Worm (Caenorhabditis elegans) whole organism, L2 larva: ENCODE data around the gene C15H9.4.
A peak's percentile ranks its signal among the peaks of the same experiment; 100 is the strongest.

Experiments used
- C34F6.9 ChIP-seq: fragments of 150-350 bp; optimal IDR thresholded peaks from 2 replicates; lab custom pipeline; 2014; ENCODE audit warnings: missing biosample characterization, missing genetic modification characterization
- F13H6.1 ChIP-seq: sonication (generic microtip); optimal IDR thresholded peaks from 2 replicates; lab custom pipeline; 2016; ENCODE audit warnings: missing genetic modification characterization, missing compliant biosample characterization
- R02D3.7 ChIP-seq: fragments of 150-350 bp; optimal IDR thresholded peaks from 2 replicates; lab custom pipeline; 2014; ENCODE audit warnings: missing biosample characterization, missing genetic modification characterization
- Y55F3AM.14 ChIP-seq: fragments of 200-800 bp; sonication (Bioruptor generic); optimal IDR thresholded peaks from 2 replicates; lab custom pipeline; 2018; ENCODE audit warnings: mild to moderate bottlenecking, missing genetic modification characterization, missing compliant biosample characterization
- ZK546.5 ChIP-seq: sonication (generic microtip); optimal IDR thresholded peaks from 2 replicates; lab custom pipeline; 2017; ENCODE audit warnings: missing biosample characterization, missing genetic modification characterization
- aly-2 ChIP-seq: fragments of 150-350 bp; optimal IDR thresholded peaks from 2 replicates; lab custom pipeline; 2014; ENCODE audit warnings: missing biosample characterization, missing genetic modification characterization
- ama-1 ChIP-seq: fragments of 150-350 bp; optimal IDR thresholded peaks from 2 replicates; lab custom pipeline; 2018; ENCODE audit warnings: inconsistent platforms
- blmp-1 ChIP-seq: sonication (generic microtip); optimal IDR thresholded peaks from 2 replicates; lab custom pipeline; 2017; ENCODE audit warnings: missing genetic modification characterization, mild to moderate bottlenecking, missing compliant biosample characterization, antibody characterized with exemption, moderate library complexity; ENCODE audit not compliant: insufficient read depth
- ceh-16 ChIP-seq: fragments of 150-350 bp; optimal IDR thresholded peaks from 2 replicates; lab custom pipeline; 2014; ENCODE audit warnings: missing biosample characterization, missing genetic modification characterization
- ceh-82 ChIP-seq: fragments of 150-350 bp; optimal IDR thresholded peaks from 2 replicates; lab custom pipeline; 2014; ENCODE audit warnings: missing biosample characterization, missing genetic modification characterization
- crh-2 ChIP-seq: sonication (generic microtip); optimal IDR thresholded peaks from 2 replicates; lab custom pipeline; 2017; ENCODE audit warnings: missing biosample characterization, missing genetic modification characterization
- dmd-4 ChIP-seq: sonication (generic microtip); optimal IDR thresholded peaks from 2 replicates; lab custom pipeline; 2017; ENCODE audit warnings: missing biosample characterization, missing genetic modification characterization
- elt-3 ChIP-seq: sonication (generic microtip); optimal IDR thresholded peaks from 2 replicates; lab custom pipeline; 2017; ENCODE audit warnings: missing biosample characterization, missing genetic modification characterization
- fos-1 ChIP-seq: fragments of 150-350 bp; optimal IDR thresholded peaks from 2 replicates; lab custom pipeline; 2014; ENCODE audit warnings: missing biosample characterization, missing genetic modification characterization
- lin-11 ChIP-seq: fragments of 150-350 bp; sonication (generic microtip); optimal IDR thresholded peaks from 2 replicates; lab custom pipeline; 2014; ENCODE audit warnings: missing biosample characterization, missing genetic modification characterization, inconsistent platforms, mixed read lengths
- lin-13 ChIP-seq: fragments of 150-350 bp; optimal IDR thresholded peaks from 2 replicates; lab custom pipeline; 2014; ENCODE audit warnings: missing biosample characterization, missing genetic modification reagents, missing genetic modification characterization
- lin-39 ChIP-seq: fragments of 150-350 bp; optimal IDR thresholded peaks from 2 replicates; lab custom pipeline; 2014; ENCODE audit warnings: missing biosample characterization, missing genetic modification reagents, missing genetic modification characterization
- lsy-2 ChIP-seq, 2 experiments: fragments of 150-350 bp in 1 of 2; sonication (generic microtip) in 1 of 2; optimal IDR thresholded peaks; 2 replicates each; lab custom pipeline; 2014 to 2017; ENCODE audit warnings: missing biosample characterization in 2 of 2, missing genetic modification characterization in 2 of 2
- mab-5 ChIP-seq: fragments of 150-350 bp; optimal IDR thresholded peaks from 2 replicates; lab custom pipeline; 2014; ENCODE audit warnings: missing biosample characterization, missing genetic modification characterization
- mbf-1 ChIP-seq: sonication (generic microtip); optimal IDR thresholded peaks from 2 replicates; lab custom pipeline; 2017; ENCODE audit warnings: missing biosample characterization, missing genetic modification characterization
- mdl-1 ChIP-seq, 2 experiments: fragments of 150-350 bp in 1 of 2; sonication (generic microtip) in 1 of 2; optimal IDR thresholded peaks; 2 replicates each; lab custom pipeline; 2017; ENCODE audit warnings: missing biosample characterization in 2 of 2, missing genetic modification characterization in 2 of 2
- nhr-11 ChIP-seq: fragments of 150-350 bp; optimal IDR thresholded peaks from 2 replicates; lab custom pipeline; 2014; ENCODE audit warnings: missing biosample characterization, missing genetic modification characterization
- nhr-12 ChIP-seq: fragments of 150-350 bp; optimal IDR thresholded peaks from 2 replicates; lab custom pipeline; 2014; ENCODE audit warnings: missing biosample characterization, missing genetic modification characterization
- nhr-21 ChIP-seq: fragments of 150-350 bp; optimal IDR thresholded peaks from 2 replicates; lab custom pipeline; 2014; ENCODE audit warnings: missing biosample characterization, missing genetic modification characterization
- nhr-237 ChIP-seq: fragments of 150-350 bp; optimal IDR thresholded peaks from 2 replicates; lab custom pipeline; 2014; ENCODE audit warnings: missing biosample characterization, missing genetic modification characterization
- nhr-25 ChIP-seq: fragments of 150-350 bp; sonication (generic microtip); optimal IDR thresholded peaks from 3 replicates; lab custom pipeline; 2014; ENCODE audit warnings: missing biosample characterization, missing genetic modification characterization
- nhr-6 ChIP-seq: fragments of 150-350 bp; optimal IDR thresholded peaks from 2 replicates; lab custom pipeline; 2014; ENCODE audit warnings: missing biosample characterization, missing genetic modification characterization
- nhr-77 ChIP-seq: fragments of 150-350 bp; optimal IDR thresholded peaks from 2 replicates; lab custom pipeline; 2014; ENCODE audit warnings: missing biosample characterization, missing genetic modification characterization
- peb-1 ChIP-seq: fragments of 150-350 bp; optimal IDR thresholded peaks from 2 replicates; lab custom pipeline; 2014; ENCODE audit warnings: missing biosample characterization, missing genetic modification characterization
- sem-4 ChIP-seq: fragments of 150-350 bp; optimal IDR thresholded peaks from 2 replicates; lab custom pipeline; 2014; ENCODE audit warnings: missing biosample characterization, missing genetic modification reagents, missing genetic modification characterization
- sma-9 ChIP-seq, 2 experiments: fragments of 150-350 bp in 1 of 2; sonication (generic microtip) in 1 of 2; optimal IDR thresholded peaks; 2 replicates each; lab custom pipeline; 2014 to 2016; ENCODE audit warnings: missing genetic modification characterization in 2 of 2, mild to moderate bottlenecking in 1 of 2, missing biosample characterization in 1 of 2, missing compliant biosample characterization in 1 of 2, missing genetic modification reagents in 1 of 2, moderate library complexity in 1 of 2
- snpc-4 ChIP-seq: fragments of 150-350 bp; optimal IDR thresholded peaks from 2 replicates; lab custom pipeline; 2014; ENCODE audit warnings: missing biosample characterization, missing genetic modification characterization
- unc-39 ChIP-seq: fragments of 150-350 bp; optimal IDR thresholded peaks from 2 replicates; lab custom pipeline; 2014; ENCODE audit warnings: missing biosample characterization, missing genetic modification characterization
- unc-55 ChIP-seq: fragments of 150-350 bp; sonication (generic microtip); optimal IDR thresholded peaks from 3 replicates; lab custom pipeline; 2014; ENCODE audit warnings: missing biosample characterization, missing genetic modification reagents, missing genetic modification characterization
- unc-62 ChIP-seq: fragments of 150-350 bp; optimal IDR thresholded peaks from 2 replicates; lab custom pipeline; 2014; ENCODE audit warnings: missing biosample characterization, missing genetic modification reagents, missing genetic modification characterization
- zag-1 ChIP-seq: fragments of 150-350 bp; optimal IDR thresholded peaks from 2 replicates; lab custom pipeline; 2014; ENCODE audit warnings: missing biosample characterization, missing genetic modification characterization
- ztf-1 ChIP-seq: fragments of 200-800 bp; sonication (Bioruptor generic); conservative IDR thresholded peaks from 2 replicates; pipeline ENCODE4 v1.3.6; 2022; ENCODE audit warnings: missing genetic modification characterization, missing compliant biosample characterization
- ztf-4 ChIP-seq: fragments of 150-350 bp; optimal IDR thresholded peaks from 2 replicates; lab custom pipeline; 2014; ENCODE audit warnings: missing biosample characterization, missing genetic modification characterization

Gene C15H9.4

DNA sequence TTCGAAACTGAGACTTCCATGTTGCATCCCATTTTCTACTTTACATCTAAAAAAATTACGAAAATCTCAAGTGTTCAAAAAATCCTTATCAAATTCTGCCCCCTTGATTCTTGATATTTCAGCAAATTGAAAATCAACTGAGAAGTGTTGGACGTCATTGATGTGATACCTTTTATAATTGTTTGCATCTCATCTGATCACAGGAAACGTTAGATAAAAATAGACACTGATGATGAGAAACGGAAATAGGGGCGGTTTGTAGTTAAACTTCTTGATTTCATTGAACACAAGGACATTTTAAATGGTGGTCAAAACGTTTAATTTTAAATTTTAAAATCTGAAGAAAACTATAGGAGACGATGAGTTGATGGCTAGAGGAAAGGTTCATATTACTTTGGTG is 31.3 kb downstream of the C15H9.4 start:
- TF ChIP-seq sma-9 (GFP tag; optimal IDR thresholded peaks at IDR 0.05; lab: Kevin White, UChicago), result peak; percentile 10
- TF ChIP-seq sma-9 (tag; optimal IDR thresholded peaks at IDR 0.05; lab: Kevin White, UChicago), result no peak
- no peak for TF ChIP-seq unc-55
- TF ChIP-seq, all 48 proteins: peak for 1

DNA sequence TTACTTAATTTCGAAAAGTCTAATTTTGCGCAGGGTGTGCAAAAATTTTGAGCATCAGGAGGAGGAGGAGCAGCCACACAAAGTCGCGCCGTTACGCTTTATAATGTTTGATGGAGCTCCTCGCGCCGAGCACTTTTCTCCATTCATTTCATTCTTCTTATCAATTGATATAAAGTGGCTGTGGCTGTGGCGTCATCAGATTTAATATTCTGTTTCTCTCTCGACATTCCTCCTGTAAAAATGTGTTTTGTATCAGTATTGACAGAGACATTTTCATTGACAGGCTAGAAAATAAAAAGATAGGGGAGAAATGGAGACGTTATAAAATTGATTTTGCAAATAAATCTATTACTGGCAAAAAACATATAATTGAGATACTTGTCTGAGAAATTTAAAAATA is 31.8 kb downstream of the C15H9.4 start:
- TF ChIP-seq unc-55, result no peak
- peak; percentile 29 for TF ChIP-seq sma-9 (GFP tag; optimal IDR thresholded peaks at IDR 0.05; lab: Kevin White, UChicago)
- TF ChIP-seq sma-9 (tag; optimal IDR thresholded peaks at IDR 0.05; lab: Kevin White, UChicago), result no peak
- TF ChIP-seq F13H6.1 (tag; lab: Kevin White, UChicago), result peak; percentile 27
- no peak for TF ChIP-seq lin-11 (tag; lab: Kevin White, UChicago)
- TF ChIP-seq fos-1 (tag; lab: Kevin White, UChicago), result peak; percentile 62
- TF ChIP-seq crh-2 (tag; lab: Kevin White, UChicago), result peak; percentile 55

DNA sequence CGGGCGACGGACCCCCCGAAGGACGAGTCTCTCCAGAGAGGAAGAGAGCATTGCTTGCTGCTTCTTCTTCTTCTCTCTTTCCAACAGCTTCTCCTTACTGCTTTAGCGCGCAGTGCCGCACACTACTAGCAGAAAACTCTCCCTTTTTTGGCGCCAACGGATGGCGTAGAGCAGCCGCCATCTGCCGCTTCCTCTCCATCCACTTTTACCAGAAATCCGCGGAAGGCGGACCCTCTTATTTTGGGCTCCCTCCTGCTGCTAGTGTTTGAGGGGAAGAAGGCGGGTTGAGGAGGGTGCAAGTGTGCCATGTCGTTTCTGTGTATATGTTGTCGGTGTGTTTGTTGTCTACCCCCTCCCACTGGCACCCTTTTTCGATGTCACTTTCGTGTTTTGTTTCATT is 37.0 kb downstream of the C15H9.4 start:
- peak in 1 of 2 experiments; percentile 6 for TF ChIP-seq mdl-1 (tag; optimal IDR thresholded peaks at IDR 0.05; lab: Kevin White, UChicago)
- no peak for TF ChIP-seq nhr-12 (tag; lab: Kevin White, UChicago)
- TF ChIP-seq unc-55, result peak; percentile 38
- peak; percentile 1 for TF ChIP-seq lin-13 (GFP tag; lab: Kevin White, UChicago)
- TF ChIP-seq nhr-77, result no peak
- TF ChIP-seq crh-2 (tag; lab: Kevin White, UChicago), result peak; percentile 8
- no peak for TF ChIP-seq ceh-82 (tag; lab: Kevin White, UChicago)
- peak; percentile 59 for TF ChIP-seq F13H6.1 (tag; lab: Kevin White, UChicago)
- peak; percentile 7 for TF ChIP-seq mab-5 (tag; lab: Kevin White, UChicago)
- peak; percentile 58 for TF ChIP-seq Y55F3AM.14 (GFP tag; lab: Kevin White, UChicago)
- peak; percentile 64 for TF ChIP-seq zag-1 (tag; lab: Kevin White, UChicago)
- TF ChIP-seq, all 48 proteins: peak for 8

DNA sequence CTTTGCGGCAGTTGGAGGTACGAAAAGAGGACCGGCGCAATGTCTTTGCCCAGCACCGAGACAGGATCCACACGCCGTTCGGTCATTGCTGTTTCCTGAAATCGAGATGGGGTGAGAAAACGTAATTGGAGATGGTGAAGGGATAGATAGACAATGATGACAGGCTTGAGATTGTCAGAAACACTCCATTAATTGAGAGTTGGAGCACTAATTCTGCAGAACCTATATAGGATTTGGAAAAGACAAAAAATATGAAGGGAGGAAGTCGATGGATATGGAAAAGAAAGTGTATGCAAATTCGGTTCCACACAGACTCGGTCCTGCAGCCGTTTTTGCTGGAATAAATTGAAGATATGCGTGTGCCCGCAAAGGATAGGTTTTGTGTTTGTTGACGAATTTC is 40.8 kb downstream of the C15H9.4 start, which contains the start of gene Y72A10A.1:
Gene Y72A10A.1, minus strand, starts transcription at position 101 of the 400 bp plus-strand sequence.
- TF ChIP-seq aly-2 (tag; lab: Kevin White, UChicago) (no peak), C34F6.9 (no peak), mbf-1 (tag; lab: Kevin White, UChicago) (no peak), snpc-4 (tag; lab: Kevin White, UChicago) (no peak), nhr-237 (tag; lab: Kevin White, UChicago) (no peak), unc-55 (no peak), elt-3 (tag; lab: Kevin White, UChicago) (no peak), nhr-12 (tag; lab: Kevin White, UChicago) (no peak), ZK546.5 (no peak), dmd-4 (tag; lab: Kevin White, UChicago) (no peak), lsy-2 (tag; optimal IDR thresholded peaks at IDR 0.05; lab: Kevin White, UChicago) (no peak), nhr-77 (no peak), ztf-1 (no peak), nhr-11 (tag; lab: Kevin White, UChicago) (no peak), nhr-21 (tag; lab: Kevin White, UChicago) (no peak), lin-11 (tag; lab: Kevin White, UChicago) (no peak)

DNA sequence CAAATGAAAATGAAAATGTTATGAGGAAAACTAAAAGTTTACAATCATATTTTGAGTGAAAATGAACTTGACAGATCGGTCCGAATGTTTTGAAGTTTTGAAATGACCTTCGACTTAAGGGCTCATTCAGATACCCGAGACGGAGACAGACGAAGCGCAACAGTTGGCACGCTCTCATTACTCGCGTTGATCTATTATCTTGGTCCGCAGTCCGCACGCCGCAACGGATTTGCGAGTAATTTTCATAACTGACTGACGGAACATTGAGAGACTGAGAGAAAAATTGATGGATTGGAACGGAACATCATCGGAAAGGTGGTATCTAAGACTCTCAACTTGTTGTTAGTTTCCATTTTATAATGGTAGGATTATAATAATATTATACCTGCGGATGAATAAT is 48.5 kb downstream of the C15H9.4 start:
- no peak for TF ChIP-seq unc-55
- TF ChIP-seq ztf-4, result no peak
- TF ChIP-seq nhr-6, result no peak
- peak; percentile 18 for TF ChIP-seq sem-4 (tag; lab: Kevin White, UChicago)
- TF ChIP-seq lin-39 (tag; lab: Kevin White, UChicago), result no peak
- TF ChIP-seq blmp-1, result no peak

DNA sequence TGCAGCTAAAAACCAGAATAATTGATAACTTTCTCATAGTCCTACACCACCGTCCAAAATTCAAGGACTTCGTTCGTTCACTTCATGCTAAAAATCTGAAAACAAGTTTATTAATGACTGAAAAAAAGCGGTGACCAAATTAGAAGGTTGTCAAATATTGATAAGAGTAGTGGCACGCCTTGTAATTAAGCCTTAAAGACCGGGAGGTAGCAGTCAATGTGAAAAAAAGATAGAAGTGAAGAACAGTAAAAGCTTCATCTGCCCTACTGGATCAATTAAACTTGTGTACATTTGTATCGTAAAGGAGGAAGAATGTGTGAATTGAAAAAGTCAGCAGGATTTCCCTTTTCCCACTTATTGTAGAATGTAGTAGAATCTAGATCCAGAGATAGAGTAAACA is 53.0 kb downstream of the C15H9.4 start, which contains the start of gene tag-275:
Gene tag-275, minus strand, starts transcription at position 101 of the 400 bp plus-strand sequence.
- no peak for TF ChIP-seq ama-1 (lab: Kevin White, UChicago)
- no peak for TF ChIP-seq dmd-4 (tag; lab: Kevin White, UChicago)
- no peak for TF ChIP-seq R02D3.7 (tag; lab: Kevin White, UChicago)
- TF ChIP-seq peb-1 (tag; lab: Kevin White, UChicago), result no peak
- TF ChIP-seq lsy-2 (tag; optimal IDR thresholded peaks at IDR 0.05; lab: Kevin White, UChicago), result no peak
- no peak for TF ChIP-seq nhr-12 (tag; lab: Kevin White, UChicago)
- TF ChIP-seq nhr-21 (tag; lab: Kevin White, UChicago), result no peak
- TF ChIP-seq mab-5 (tag; lab: Kevin White, UChicago), result no peak
- no peak for TF ChIP-seq mdl-1 (tag; optimal IDR thresholded peaks at IDR 0.05; lab: Kevin White, UChicago)
- TF ChIP-seq nhr-25, result no peak
- no peak for TF ChIP-seq lin-39 (tag; lab: Kevin White, UChicago)
- TF ChIP-seq unc-55, result no peak
- no peak for TF ChIP-seq unc-39 (tag; lab: Kevin White, UChicago)
- TF ChIP-seq unc-62 (GFP tag; lab: Kevin White, UChicago), result no peak
- TF ChIP-seq nhr-6, result no peak
- TF ChIP-seq sma-9 (GFP tag; optimal IDR thresholded peaks at IDR 0.05; lab: Kevin White, UChicago), result no peak
- TF ChIP-seq sma-9 (tag; optimal IDR thresholded peaks at IDR 0.05; lab: Kevin White, UChicago), result no peak
- TF ChIP-seq C34F6.9, result no peak
- no peak for TF ChIP-seq nhr-237 (tag; lab: Kevin White, UChicago)
- TF ChIP-seq aly-2 (tag; lab: Kevin White, UChicago), result no peak
- TF ChIP-seq ceh-16 (tag; lab: Kevin White, UChicago), result no peak
